Worm (Caenorhabditis elegans): ENCODE measurements around the gene bgnt-1.3.

bgnt-1.3 gene

DNA sequence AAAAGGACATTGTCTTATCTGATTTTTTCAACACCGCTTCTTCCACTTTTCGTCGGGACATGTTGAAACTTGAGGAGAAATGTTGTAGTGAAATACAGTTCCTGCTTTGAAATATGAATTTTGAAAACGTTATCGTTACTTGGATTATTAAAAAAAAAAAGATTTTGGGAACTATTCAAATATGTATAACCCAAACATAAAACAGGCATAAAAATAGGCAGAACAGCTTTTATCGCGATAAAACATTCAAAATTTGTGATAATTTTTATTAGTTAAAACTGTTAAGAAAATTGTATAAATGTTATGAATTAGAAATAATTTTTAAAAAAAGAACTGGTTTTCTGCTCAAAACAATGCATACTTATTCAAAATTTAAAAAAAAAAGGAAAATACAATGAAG, at the start of gene bgnt-1.3:
Gene bgnt-1.3, minus strand, starts transcription at position 101 of the 400 bp plus-strand sequence.
- no peak for TF ChIP-seq nhr-237 (tag; optimal IDR thresholded peaks at IDR 0.05)
- no peak for TF ChIP-seq egl-27 (tag; optimal IDR thresholded peaks at IDR 0.05)
- TF ChIP-seq aly-2 (tag; optimal IDR thresholded peaks at IDR 0.05) = no peak
- no peak for TF ChIP-seq mab-5 (tag; optimal IDR thresholded peaks at IDR 0.05)
- TF ChIP-seq elt-1 (tag; optimal IDR thresholded peaks at IDR 0.05) = no peak
- TF ChIP-seq nhr-23 (tag; optimal IDR thresholded peaks at IDR 0.05) = no peak
- TF ChIP-seq ztf-11 (tag; optimal IDR thresholded peaks at IDR 0.05) = no peak
- no peak for TF ChIP-seq Y55F3AM.14 (GFP tag; optimal IDR thresholded peaks at IDR 0.05)
- no peak for TF ChIP-seq ceh-16 (tag; optimal IDR thresholded peaks at IDR 0.05)
- TF ChIP-seq unc-55 (GFP tag; optimal IDR thresholded peaks at IDR 0.05) = no peak

DNA sequence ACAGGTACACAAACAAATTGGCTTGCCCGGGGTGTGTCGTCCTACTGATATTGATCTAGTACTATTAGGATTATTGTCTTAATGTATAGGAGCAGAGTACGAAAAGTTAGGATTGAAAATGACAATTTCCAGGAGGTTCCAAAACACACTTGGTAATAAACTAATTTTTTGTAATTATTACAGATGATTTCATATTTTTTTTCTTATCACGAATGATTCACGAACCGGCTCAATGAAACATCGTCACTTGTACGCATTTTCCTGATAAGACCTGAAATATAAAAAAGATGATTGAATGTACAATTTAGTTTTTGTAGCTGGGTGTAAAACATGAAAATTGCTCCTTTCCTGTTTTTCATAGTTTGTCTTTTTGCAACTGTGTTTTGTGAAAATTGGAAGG, 46.1 kb upstream of the bgnt-1.3 start, which contains the start of the genes C31A11.13 and oac-6:
Gene C31A11.13, minus strand, starts transcription at position 113 of the 400 bp plus-strand sequence.
Gene oac-6, plus strand, starts transcription at position 279 of the 400 bp plus-strand sequence.
- TF ChIP-seq lin-11 (tag; optimal IDR thresholded peaks at IDR 0.05) (no peak), ztf-4 (tag; optimal IDR thresholded peaks at IDR 0.05) (no peak), mbf-1 (tag; optimal IDR thresholded peaks at IDR 0.05) (no peak), nhr-237 (tag; optimal IDR thresholded peaks at IDR 0.05) (no peak), fos-1 (tag; optimal IDR thresholded peaks at IDR 0.05) (peak; percentile 71), sem-4 (tag; optimal IDR thresholded peaks at IDR 0.05) (no peak)

DNA sequence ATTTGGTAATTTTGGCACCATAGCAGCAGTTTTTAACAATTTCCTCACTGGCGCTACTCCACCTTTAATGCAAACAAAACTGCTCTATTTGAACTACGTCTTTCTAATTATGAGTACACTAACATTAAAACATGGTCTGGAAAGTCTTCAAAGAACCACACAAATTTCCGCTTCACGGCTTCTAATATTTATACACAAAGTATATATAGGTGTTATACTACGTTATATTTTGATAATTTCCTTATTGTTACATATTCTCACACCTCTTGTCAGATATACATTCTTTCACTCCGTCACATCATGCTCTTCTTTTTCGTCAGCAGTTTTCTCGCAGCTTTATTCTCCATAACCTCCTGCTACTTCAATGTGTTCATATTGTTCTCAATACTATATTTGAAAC, 44.0 kb upstream of the bgnt-1.3 start, which contains the start of gene srbc-82:
Gene srbc-82, plus strand, starts transcription at position 301 of the 400 bp plus-strand sequence.
- TF ChIP-seq unc-55 (GFP tag; optimal IDR thresholded peaks at IDR 0.05) (no peak), egl-27 (tag; optimal IDR thresholded peaks at IDR 0.05) (no peak), ztf-11 (tag; optimal IDR thresholded peaks at IDR 0.05) (no peak), R02D3.7 (tag; optimal IDR thresholded peaks at IDR 0.05) (no peak), nhr-6 (tag; optimal IDR thresholded peaks at IDR 0.05) (no peak), ZK546.5 (tag; optimal IDR thresholded peaks at IDR 0.05) (no peak), peb-1 (tag; optimal IDR thresholded peaks at IDR 0.05) (no peak), Y55F3AM.14 (GFP tag; optimal IDR thresholded peaks at IDR 0.05) (no peak), ama-1 (optimal IDR thresholded peaks at IDR 0.05) (no peak), snpc-4 (tag; optimal IDR thresholded peaks at IDR 0.05) (no peak), nhr-11 (tag; optimal IDR thresholded peaks at IDR 0.05) (no peak), aly-2 (tag; optimal IDR thresholded peaks at IDR 0.05) (no peak), F13H6.1 (tag; optimal IDR thresholded peaks at IDR 0.05) (no peak), lin-11 (tag; optimal IDR thresholded peaks at IDR 0.05) (no peak), nhr-10 (tag; optimal IDR thresholded peaks at IDR 0.05) (no peak), nhr-12 (tag; optimal IDR thresholded peaks at IDR 0.05) (no peak), zag-1 (tag; optimal IDR thresholded peaks at IDR 0.05) (no peak), alr-1 (tag; optimal IDR thresholded peaks at IDR 0.05) (no peak), blmp-1 (tag; optimal IDR thresholded peaks at IDR 0.05; ENCODE audit: insufficient read depth) (no peak)

DNA sequence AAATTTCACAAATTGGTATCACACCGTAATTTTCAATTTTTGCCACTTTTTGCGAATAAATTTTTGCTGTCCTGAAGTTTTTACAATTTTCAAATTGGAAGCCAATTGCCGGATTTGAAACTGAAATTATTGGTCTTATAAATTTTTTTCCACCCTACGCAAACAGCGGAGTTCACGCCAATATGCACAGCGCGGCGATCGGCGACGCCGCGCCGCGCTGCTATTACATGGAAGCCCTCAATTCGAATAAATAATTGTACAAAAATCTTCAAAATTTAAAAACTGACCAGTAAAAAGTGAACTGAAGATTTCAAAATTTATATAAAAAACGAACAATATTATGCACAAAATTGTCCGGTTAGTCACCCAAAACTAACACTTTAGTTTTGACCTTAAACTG, 43.5 kb upstream of the bgnt-1.3 start:
- no peak for TF ChIP-seq mbf-1 (tag; optimal IDR thresholded peaks at IDR 0.05)
- no peak for TF ChIP-seq zag-1 (tag; optimal IDR thresholded peaks at IDR 0.05)

DNA sequence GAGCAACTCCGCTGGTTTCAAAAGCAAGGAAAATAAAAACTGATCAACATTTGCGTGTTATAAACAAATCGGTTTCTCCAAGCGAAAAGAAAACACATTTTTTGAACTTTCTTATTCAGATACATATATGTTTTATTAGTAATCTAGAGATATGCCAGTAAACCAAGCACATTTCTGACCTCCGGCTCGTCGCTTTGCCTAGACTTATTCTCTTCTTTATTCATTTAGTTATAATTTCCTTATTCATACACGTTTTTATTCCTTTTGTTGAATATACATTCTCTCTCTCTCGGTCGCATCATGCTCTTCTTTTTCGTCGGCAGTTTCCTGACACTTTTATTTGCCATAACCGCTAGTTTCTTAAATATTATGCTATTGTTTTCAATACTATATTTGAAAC, 42.4 kb upstream of the bgnt-1.3 start, which contains the start of gene srbc-84:
Gene srbc-84, plus strand, starts transcription at position 301 of the 400 bp plus-strand sequence.
- TF ChIP-seq dmd-4 (tag; optimal IDR thresholded peaks at IDR 0.05) = no peak
- no peak for TF ChIP-seq lsy-2 (tag; optimal IDR thresholded peaks at IDR 0.05)
- TF ChIP-seq ztf-1 (GFP tag; conservative IDR thresholded peaks at IDR 0.05) = no peak
- TF ChIP-seq sma-3 (GFP tag; optimal IDR thresholded peaks at IDR 0.05) = no peak
- no peak for TF ChIP-seq F13H6.1 (tag; optimal IDR thresholded peaks at IDR 0.05)
- TF ChIP-seq nhr-23 (tag; optimal IDR thresholded peaks at IDR 0.05) = no peak
- no peak for TF ChIP-seq ZK546.5 (tag; optimal IDR thresholded peaks at IDR 0.05)
- no peak for TF ChIP-seq elt-3 (tag; optimal IDR thresholded peaks at IDR 0.05)
- no peak for TF ChIP-seq aly-2 (tag; optimal IDR thresholded peaks at IDR 0.05)

DNA sequence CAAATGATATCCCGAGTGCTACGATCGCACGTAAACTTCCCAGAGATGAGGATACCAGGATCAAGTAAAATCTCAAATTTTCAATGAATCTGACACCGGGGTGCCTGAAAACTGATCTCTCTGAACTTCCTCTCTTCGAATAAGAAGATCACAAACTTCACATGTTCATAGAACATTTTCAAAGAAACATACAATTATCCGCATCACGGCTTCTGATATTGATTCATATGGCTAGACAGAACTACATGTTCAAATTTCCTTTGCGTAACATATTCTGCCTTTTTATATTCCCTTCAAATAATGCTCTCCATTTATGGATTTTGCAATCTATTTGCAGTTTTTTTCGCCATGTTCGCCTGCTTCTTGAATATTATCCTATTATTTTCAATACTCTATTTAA, 40.8 kb upstream of the bgnt-1.3 start, which contains the start of gene srbc-83:
Gene srbc-83, plus strand, starts transcription at position 301 of the 400 bp plus-strand sequence.
- TF ChIP-seq alr-1 (tag; optimal IDR thresholded peaks at IDR 0.05) = no peak
- TF ChIP-seq sma-9 (GFP tag; optimal IDR thresholded peaks at IDR 0.05) = no peak
- no peak for TF ChIP-seq sma-9 (tag; optimal IDR thresholded peaks at IDR 0.05)
- TF ChIP-seq mdl-1 (tag; optimal IDR thresholded peaks at IDR 0.05) = no peak
- no peak for TF ChIP-seq lin-39 (tag; optimal IDR thresholded peaks at IDR 0.05)
- TF ChIP-seq lsy-2 (tag; optimal IDR thresholded peaks at IDR 0.05) = no peak

All from whole organism, L2 larva.